Worm (Caenorhabditis elegans) whole organism, L4 larva: ENCODE data around the gene C17H12.11.

ENCODE experiments used
- F37D6.2 ChIP-seq: sonication (generic microtip); optimal IDR thresholded peaks from 2 replicates; lab custom pipeline; 2016; ENCODE audit warnings: mild to moderate bottlenecking, missing genetic modification characterization, missing compliant biosample characterization
- F49E8.2 ChIP-seq: sonication (generic microtip); optimal IDR thresholded peaks from 2 replicates; lab custom pipeline; 2016; ENCODE audit warnings: missing compliant biosample characterization, mild to moderate bottlenecking, missing genetic modification characterization, borderline replicate concordance
- T20F7.1 ChIP-seq: fragments of 200-800 bp; sonication (Bioruptor generic); optimal IDR thresholded peaks from 2 replicates; lab custom pipeline; 2018; ENCODE audit warnings: mild to moderate bottlenecking, missing genetic modification characterization, missing compliant biosample characterization
- T26A8.4 ChIP-seq: fragments of 200-800 bp; sonication (Bioruptor generic); IDR thresholded peaks from 2 replicates; pipeline ENCODE4 v1.3.6; 2022; ENCODE audit warnings: missing genetic modification characterization, missing compliant biosample characterization
- Y48G9A.11 ChIP-seq: fragments of 200-800 bp; sonication (Bioruptor generic); IDR thresholded peaks from 2 replicates; pipeline ENCODE4 v1.3.6; 2022; ENCODE audit warnings: missing genetic modification reagents, missing genetic modification characterization, missing compliant biosample characterization
- Y5F2A.4 ChIP-seq: fragments of 200-800 bp; sonication (Bioruptor generic); optimal IDR thresholded peaks from 2 replicates; lab custom pipeline; 2018; ENCODE audit warnings: mild to moderate bottlenecking, missing genetic modification characterization, missing compliant biosample characterization
- Y75B8A.6 ChIP-seq: fragments of 200-800 bp; sonication (Bioruptor generic); IDR thresholded peaks from 2 replicates; pipeline ENCODE4 v1.3.6; 2022; ENCODE audit warnings: missing genetic modification reagents, missing genetic modification characterization, missing compliant biosample characterization
- ZK546.5 ChIP-seq, 2 experiments: sonication (generic microtip); optimal IDR thresholded peaks; 2 replicates each; lab custom pipeline; 2017; ENCODE audit warnings: missing biosample characterization in 2 of 2, missing genetic modification characterization in 2 of 2
- aha-1 ChIP-seq: fragments of 150-350 bp; peaks from one replicate; lab custom pipeline; 2014; ENCODE audit warnings: missing biosample characterization, missing genetic modification characterization
- aly-2 ChIP-seq: sonication (generic microtip); optimal IDR thresholded peaks from 2 replicates; lab custom pipeline; 2018; ENCODE audit warnings: missing biosample characterization, missing genetic modification characterization
- arid-1 ChIP-seq: fragments of 200-800 bp; sonication (Bioruptor generic); conservative IDR thresholded peaks from 2 replicates; pipeline ENCODE4 v1.3.6; 2022; ENCODE audit warnings: missing genetic modification reagents, missing genetic modification characterization, missing compliant biosample characterization
- ceh-44 ChIP-seq: fragments of 200-800 bp; sonication (Bioruptor generic); IDR thresholded peaks from 2 replicates; pipeline ENCODE4 v1.3.6; 2022; ENCODE audit warnings: missing genetic modification reagents, missing genetic modification characterization, missing compliant biosample characterization
- ces-1 ChIP-seq: fragments of 150-350 bp; sonication (generic microtip); optimal IDR thresholded peaks from 4 replicates; lab custom pipeline; 2014; ENCODE audit warnings: missing biosample characterization, missing genetic modification reagents, missing genetic modification characterization
- cey-2 ChIP-seq: sonication (generic microtip); optimal IDR thresholded peaks from 3 replicates; lab custom pipeline; 2017; ENCODE audit warnings: missing genetic modification characterization, mild to moderate bottlenecking, missing compliant biosample characterization, antibody characterized with exemption, borderline replicate concordance; ENCODE audit not compliant: insufficient read depth
- ctbp-1 ChIP-seq: fragments of 200-800 bp; sonication (Bioruptor generic); IDR thresholded peaks from 2 replicates; pipeline ENCODE4 v1.3.6; 2022; ENCODE audit warnings: missing genetic modification reagents, missing genetic modification characterization, missing compliant biosample characterization
- daf-12 ChIP-seq: fragments of 150-350 bp; optimal IDR thresholded peaks from 2 replicates; lab custom pipeline; 2014; ENCODE audit warnings: missing biosample characterization, missing genetic modification reagents, missing genetic modification characterization
- daf-16 ChIP-seq, 3 experiments: sonication (generic microtip); optimal IDR thresholded peaks; 2 replicates each; lab custom pipeline; 2016 to 2017; ENCODE audit warnings: missing genetic modification characterization in 3 of 3, missing genetic modification reagents in 3 of 3, mild to moderate bottlenecking in 2 of 3, missing compliant biosample characterization in 2 of 3, missing biosample characterization in 1 of 3, moderate library complexity in 1 of 3
- duxl-1 ChIP-seq: sonication (generic microtip); optimal IDR thresholded peaks from 2 replicates; lab custom pipeline; 2016; ENCODE audit warnings: mild to moderate bottlenecking, missing genetic modification characterization, moderate library complexity, missing compliant biosample characterization; ENCODE audit not compliant: poor library complexity
- dve-1 ChIP-seq: sonication (generic microtip); optimal IDR thresholded peaks from 2 replicates; lab custom pipeline; 2017; ENCODE audit warnings: antibody characterized with exemption, mild to moderate bottlenecking, missing genetic modification characterization, missing compliant biosample characterization; ENCODE audit not compliant: insufficient read depth
- fos-1 ChIP-seq: fragments of 150-350 bp; optimal IDR thresholded peaks from 2 replicates; lab custom pipeline; 2014; ENCODE audit warnings: missing biosample characterization, missing genetic modification characterization
- hif-1 ChIP-seq, 2 experiments: sonication (generic microtip); optimal IDR thresholded peaks; 2 replicates each; lab custom pipeline; 2016 to 2017; ENCODE audit warnings: missing compliant biosample characterization in 2 of 2, missing genetic modification characterization in 2 of 2, missing genetic modification reagents in 2 of 2, missing genotype in 2 of 2, mild to moderate bottlenecking in 1 of 2
- hlh-11 ChIP-seq: fragments of 200-800 bp; sonication (Bioruptor generic); optimal IDR thresholded peaks from 2 replicates; lab custom pipeline; 2018; ENCODE audit warnings: mild to moderate bottlenecking, missing genetic modification characterization, missing compliant biosample characterization
- lim-7 ChIP-seq: fragments of 200-800 bp; sonication (Bioruptor generic); IDR thresholded peaks from 2 replicates; pipeline ENCODE4 v1.3.6; 2022; ENCODE audit warnings: missing genetic modification characterization, missing compliant biosample characterization
- lin-15B ChIP-seq: fragments of 150-350 bp; sonication (generic microtip); optimal IDR thresholded peaks from 3 replicates; lab custom pipeline; 2014; ENCODE audit warnings: missing biosample characterization, missing genetic modification characterization
- lin-29 ChIP-seq: fragments of 200-800 bp; sonication (Bioruptor generic); IDR thresholded peaks from 2 replicates; pipeline ENCODE4 v1.3.6; 2022; ENCODE audit warnings: missing genetic modification reagents, missing genetic modification characterization, missing compliant biosample characterization
- lin-39 ChIP-seq: fragments of 150-350 bp; optimal IDR thresholded peaks from 2 replicates; lab custom pipeline; 2014; ENCODE audit warnings: missing biosample characterization, missing genetic modification reagents, missing genetic modification characterization
- lir-3 ChIP-seq: sonication (generic microtip); optimal IDR thresholded peaks from 2 replicates; lab custom pipeline; 2016; ENCODE audit warnings: mild to moderate bottlenecking, missing genetic modification characterization, missing compliant biosample characterization
- madf-9 ChIP-seq: fragments of 200-800 bp; sonication (Bioruptor generic); conservative IDR thresholded peaks from 2 replicates; pipeline ENCODE4 v1.3.6; 2022; ENCODE audit warnings: missing genetic modification reagents, missing genetic modification characterization, missing compliant biosample characterization
- mdt-29 ChIP-seq: fragments of 200-800 bp; sonication (Bioruptor generic); IDR thresholded peaks from 2 replicates; pipeline ENCODE4 v1.3.6; 2022; ENCODE audit warnings: missing genetic modification reagents, missing genetic modification characterization, missing compliant biosample characterization
- mxl-3 ChIP-seq: fragments of 200-800 bp; sonication (Bioruptor generic); optimal IDR thresholded peaks from 2 replicates; lab custom pipeline; 2018; ENCODE audit warnings: mild to moderate bottlenecking, missing genetic modification characterization, missing compliant biosample characterization
- nhr-102 ChIP-seq: sonication (generic microtip); optimal IDR thresholded peaks from 2 replicates; lab custom pipeline; 2016; ENCODE audit warnings: mild to moderate bottlenecking, missing genetic modification characterization, moderate library complexity, missing compliant biosample characterization
- nhr-11 ChIP-seq: fragments of 150-350 bp; optimal IDR thresholded peaks from 2 replicates; lab custom pipeline; 2014; ENCODE audit warnings: missing biosample characterization, missing genetic modification characterization
- nhr-111 ChIP-seq: fragments of 200-800 bp; sonication (Bioruptor generic); optimal IDR thresholded peaks from 2 replicates; lab custom pipeline; 2018; ENCODE audit warnings: mild to moderate bottlenecking, missing genetic modification characterization, missing compliant biosample characterization
- nhr-237 ChIP-seq: sonication (generic microtip); optimal IDR thresholded peaks from 2 replicates; lab custom pipeline; 2017; ENCODE audit warnings: missing biosample characterization, missing genetic modification characterization
- nhr-25 ChIP-seq: sonication (generic microtip); optimal IDR thresholded peaks from 2 replicates; lab custom pipeline; 2017; ENCODE audit warnings: missing genetic modification characterization, mild to moderate bottlenecking, missing compliant biosample characterization, antibody characterized with exemption, moderate library complexity, borderline replicate concordance; ENCODE audit not compliant: insufficient read depth
- nhr-41 ChIP-seq: fragments of 200-800 bp; sonication (Bioruptor generic); IDR thresholded peaks from 2 replicates; pipeline ENCODE4 v1.3.6; 2022; ENCODE audit warnings: missing genetic modification reagents, missing genetic modification characterization, missing compliant biosample characterization
- nhr-76 ChIP-seq: fragments of 150-350 bp; optimal IDR thresholded peaks from 2 replicates; lab custom pipeline; 2014; ENCODE audit warnings: missing biosample characterization, missing genetic modification characterization
- php-3 ChIP-seq: fragments of 200-800 bp; sonication (Bioruptor generic); IDR thresholded peaks from 2 replicates; pipeline ENCODE4 v1.3.6; 2022; ENCODE audit warnings: missing genetic modification reagents, missing genetic modification characterization, missing compliant biosample characterization
- sdz-12 ChIP-seq: fragments of 200-800 bp; sonication (Bioruptor generic); optimal IDR thresholded peaks from 2 replicates; lab custom pipeline; 2018; ENCODE audit warnings: mild to moderate bottlenecking, missing genetic modification characterization, missing compliant biosample characterization
- set-16 ChIP-seq: fragments of 200-800 bp; sonication (Bioruptor generic); IDR thresholded peaks from 2 replicates; pipeline ENCODE4 v1.3.6; 2022; ENCODE audit warnings: missing genetic modification reagents, missing genetic modification characterization, missing compliant biosample characterization
- spr-3 ChIP-seq: fragments of 200-800 bp; sonication (Bioruptor generic); optimal IDR thresholded peaks from 2 replicates; lab custom pipeline; 2018; ENCODE audit warnings: mild to moderate bottlenecking, missing genetic modification characterization, missing compliant biosample characterization
- tag-97 ChIP-seq: fragments of 200-800 bp; sonication (Bioruptor generic); IDR thresholded peaks from 2 replicates; pipeline ENCODE4 v1.3.6; 2022; ENCODE audit warnings: missing genetic modification characterization, missing compliant biosample characterization
- unc-130 ChIP-seq: sonication (generic microtip); optimal IDR thresholded peaks from 2 replicates; lab custom pipeline; 2016; ENCODE audit warnings: missing genetic modification reagents, missing genetic modification characterization, missing compliant biosample characterization
- vab-7 ChIP-seq: fragments of 200-800 bp; sonication (Bioruptor generic); IDR thresholded peaks from 2 replicates; pipeline ENCODE4 v1.3.6; 2022; ENCODE audit warnings: missing genetic modification reagents, missing genetic modification characterization, missing compliant biosample characterization
- zfp-2 ChIP-seq: sonication (generic microtip); optimal IDR thresholded peaks from 2 replicates; lab custom pipeline; 2016; ENCODE audit warnings: mild to moderate bottlenecking, missing genetic modification characterization, missing compliant biosample characterization
- zip-2 ChIP-seq: fragments of 150-350 bp; optimal IDR thresholded peaks from 2 replicates; lab custom pipeline; 2014; ENCODE audit warnings: missing biosample characterization, missing genetic modification characterization
- ztf-11 ChIP-seq: fragments of 150-350 bp; optimal IDR thresholded peaks from 2 replicates; lab custom pipeline; 2014; ENCODE audit warnings: missing biosample characterization, missing genetic modification characterization
- ztf-7 ChIP-seq: fragments of 150-350 bp; optimal IDR thresholded peaks from 2 replicates; lab custom pipeline; 2014; ENCODE audit warnings: missing biosample characterization, missing genetic modification characterization

C17H12.11 gene

DNA sequence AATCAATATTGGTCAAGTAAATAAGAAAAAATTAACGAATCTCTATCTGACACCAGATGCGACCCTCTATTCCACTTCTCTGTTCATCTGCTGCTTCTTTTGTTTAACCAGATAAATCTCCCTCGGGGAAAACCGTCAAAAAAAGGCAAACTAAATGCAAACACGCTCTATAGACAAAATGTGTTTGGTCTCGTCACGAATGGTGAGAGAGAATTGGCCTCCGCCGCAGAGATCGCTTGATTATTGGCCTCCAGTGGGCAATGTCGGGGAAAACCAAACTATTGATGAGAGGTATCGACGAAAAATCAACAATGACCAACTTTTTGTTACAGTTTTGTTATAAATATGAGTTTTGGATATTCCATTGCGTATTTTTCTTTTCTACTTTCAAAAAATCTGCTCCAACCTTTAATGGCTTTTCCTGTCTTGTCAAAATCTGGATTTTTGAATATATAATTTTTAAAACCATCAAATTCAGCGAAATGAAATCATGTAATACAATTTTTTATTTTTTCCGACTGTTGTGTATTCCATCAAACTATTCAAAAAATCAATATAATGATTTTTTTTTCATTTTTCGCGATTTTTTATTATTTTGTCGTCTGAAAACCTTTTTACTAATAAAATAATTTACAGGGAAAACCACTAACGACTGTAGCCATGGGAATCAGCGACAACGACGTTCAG lies 11.6 kb upstream of the C17H12.11 start, which contains the start of the genes C17H12.2 and vha-8 (continued):
- TF ChIP-seq F37D6.2 (tag; lab: Kevin White, UChicago) (peak; percentile 56), lir-3 (tag; lab: Kevin White, UChicago) (no peak), php-3 (GFP tag; lab: Robert Waterston, UW) (no peak), set-16 (GFP tag; lab: Robert Waterston, UW) (no peak), vab-7 (peak; percentile 46; the same call in 1 of the 2 replicates), nhr-76 (tag; lab: Kevin White, UChicago) (peak; percentile 44), ceh-44 (GFP tag; lab: Robert Waterston, UW) (0 out of 2 replicates have a peak, but pooled peaks have one; percentile 11), Y48G9A.11 (GFP tag; lab: Robert Waterston, UW) (no peak), ZK546.5 (tag; optimal IDR thresholded peaks at IDR 0.05; lab: Kevin White, UChicago) (peak; percentile 1 to 30), tag-97 (GFP tag; lab: Robert Waterston, UW) (no peak), nhr-111 (no peak), lim-7 (GFP tag; lab: Robert Waterston, UW) (no peak), daf-16 (GFP tag; optimal IDR thresholded peaks at IDR 0.05; lab: Kevin White, UChicago) (peak in 1 of 2 experiments; percentile 47), daf-16 (tag; optimal IDR thresholded peaks at IDR 0.05; lab: Kevin White, UChicago) (peak; percentile 58), unc-130 (GFP tag; lab: Kevin White, UChicago) (no peak), zfp-2 (peak; percentile 54), Y5F2A.4 (GFP tag; lab: Kevin White, UChicago) (no peak), madf-9 (GFP tag; lab: Robert Waterston, UW) (peak; percentile 47; the same call in 1 of the 2 replicates), dve-1 (tag; lab: Kevin White, UChicago) (peak; percentile 95), fos-1 (tag; lab: Kevin White, UChicago) (peak; percentile 2), nhr-11 (tag; lab: Kevin White, UChicago) (peak; percentile 95), lin-29 (GFP tag; lab: Robert Waterston, UW) (no peak), cey-2 (tag; lab: Kevin White, UChicago) (no peak), mdt-29 (GFP tag; lab: Robert Waterston, UW) (peak; percentile 84), nhr-25 (peak; percentile 87), aha-1 (tag; lab: Kevin White, UChicago) (peak; percentile 97), ces-1 (GFP tag; lab: Kevin White, UChicago) (peak; percentile 60), Y75B8A.6 (GFP tag; lab: Robert Waterston, UW) (no peak), lin-15B (tag; lab: Kevin White, UChicago) (peak; percentile 80), F49E8.2 (tag; lab: Kevin White, UChicago) (no peak), spr-3 (GFP tag; lab: Kevin White, UChicago) (no peak), mxl-3 (GFP tag; lab: Kevin White, UChicago) (peak; percentile 91), lin-39 (tag; lab: Kevin White, UChicago) (no peak), arid-1 (GFP tag; lab: Robert Waterston, UW) (0 out of 2 replicates have a peak, but pooled peaks have one; percentile 25), hif-1 (tag; optimal IDR thresholded peaks at IDR 0.05; lab: Kevin White, UChicago) (peak in 1 of 2 experiments; percentile 69), hlh-11 (peak; percentile 91), nhr-102 (tag; lab: Kevin White, UChicago) (peak; percentile 62), ztf-11 (tag; lab: Kevin White, UChicago) (no peak), nhr-237 (tag; lab: Kevin White, UChicago) (no peak), T20F7.1 (peak; percentile 85), T26A8.4 (GFP tag; lab: Robert Waterston, UW) (peak; percentile 79), aly-2 (no peak), nhr-41 (no peak), zip-2 (no peak), sdz-12 (GFP tag; lab: Kevin White, UChicago) (no peak), duxl-1 (tag; lab: Kevin White, UChicago) (no peak), ctbp-1 (GFP tag; lab: Robert Waterston, UW) (peak; percentile 66), ztf-7 (peak; percentile 46), daf-12 (tag; lab: Kevin White, UChicago) (no peak)
